Fruit fly (Drosophila melanogaster) ovary, adult (tissue): ENCODE results near the gene scrib.

ENCODE experiments used
- CG17801 ChIP-seq: fragments of 200-800 bp; optimal IDR thresholded peaks from 2 replicates; lab custom pipeline; 2019; ENCODE audit warnings: missing biosample characterization, mild to moderate bottlenecking, missing genetic modification characterization, moderate library complexity; ENCODE audit not compliant: partially characterized antibody

Gene scrib

dm6 chr3R:26628624-26629023, 92.5 kb downstream of the scrib start, which contains the start of gene TwdlK:
Gene TwdlK (minus strand): TSS chr3R:26628724.
- no peak for TF ChIP-seq CG17801 (GFP tag; lab: Kevin White, UChicago)

dm6 chr3R:26629618-26630017, 93.5 kb downstream of the scrib start, which contains the start of gene TwdlJ:
Gene TwdlJ (plus strand): TSS chr3R:26629918.
- no peak for TF ChIP-seq CG17801 (GFP tag; lab: Kevin White, UChicago)

dm6 chr3R:26631334-26631919, 95.3 kb downstream of the scrib start, which contains the start of gene TwdlN:
Gene TwdlN (plus strand): TSS chr3R:26631869.
- TF ChIP-seq CG17801 (GFP tag; lab: Kevin White, UChicago), result no peak

- TF ChIP-seq CG17801 (GFP tag; lab: Kevin White, UChicago), result no peak
Observed at dm6 chr3R:26633010-26633409, 96.9 kb downstream of the scrib start.

dm6 chr3R:26633432-26633831, 97.3 kb downstream of the scrib start, which contains the start of gene TwdlH:
Gene TwdlH (plus strand): TSS chr3R:26633732.
- TF ChIP-seq CG17801 (GFP tag; lab: Kevin White, UChicago), result no peak

- TF ChIP-seq CG17801 (GFP tag; lab: Kevin White, UChicago), result no peak
Observed at dm6 chr3R:26634585-26634984, 98.4 kb downstream of the scrib start, which contains the start of gene TwdlR. Gene TwdlR (plus strand): TSS chr3R:26634885.

dm6 chr3R:26636388-26636787, 100.2 kb downstream of the scrib start, which contains the start of gene TwdlS:
Gene TwdlS (plus strand): TSS chr3R:26636688.
- TF ChIP-seq CG17801 (GFP tag; lab: Kevin White, UChicago), result no peak

dm6 chr3R:26639503-26640075, 103.4 kb downstream of the scrib start, which contains the start of gene TwdlD:
Gene TwdlD (plus strand): TSS chr3R:26640025.
- no peak for TF ChIP-seq CG17801 (GFP tag; lab: Kevin White, UChicago)
